Worm (Caenorhabditis elegans): Measurements from ENCODE around the gene frpr-8.

- TF ChIP-seq snpc-4 (tag; optimal IDR thresholded peaks at IDR 0.05) (no peak), unc-120 (tag; optimal IDR thresholded peaks at IDR 0.05; ENCODE audit: poor library complexity, severe bottlenecking) (no peak), nhr-76 (tag; optimal IDR thresholded peaks at IDR 0.05) (no peak), mep-1 (tag; optimal IDR thresholded peaks at IDR 0.05) (no peak), unc-39 (tag; optimal IDR thresholded peaks at IDR 0.05) (no peak), elt-1 (tag; optimal IDR thresholded peaks at IDR 0.05; ENCODE audit: borderline replicate concordance, insufficient read depth) (no peak)
Observed at ce11 chrX:8672760-8673159, 24.9 kb upstream of the frpr-8 start, which contains the start of the genes K09E2.2 and K09E2.3.
